Worm (Caenorhabditis elegans) whole organism, L4/young adult: ENCODE measurements around the gene cyp-33C2.

Experiments used
- dao-5 ChIP-seq: sonication (generic microtip); optimal IDR thresholded peaks from 2 replicates; lab custom pipeline; 2016; ENCODE audit warnings: missing genotype, missing genetic modification characterization, moderate library complexity, missing compliant biosample characterization
- him-1 ChIP-seq: sonication (generic microtip); optimal IDR thresholded peaks from 2 replicates; lab custom pipeline; 2016; ENCODE audit warnings: missing genotype, missing genetic modification reagents, missing genetic modification characterization, missing compliant biosample characterization

DNA sequence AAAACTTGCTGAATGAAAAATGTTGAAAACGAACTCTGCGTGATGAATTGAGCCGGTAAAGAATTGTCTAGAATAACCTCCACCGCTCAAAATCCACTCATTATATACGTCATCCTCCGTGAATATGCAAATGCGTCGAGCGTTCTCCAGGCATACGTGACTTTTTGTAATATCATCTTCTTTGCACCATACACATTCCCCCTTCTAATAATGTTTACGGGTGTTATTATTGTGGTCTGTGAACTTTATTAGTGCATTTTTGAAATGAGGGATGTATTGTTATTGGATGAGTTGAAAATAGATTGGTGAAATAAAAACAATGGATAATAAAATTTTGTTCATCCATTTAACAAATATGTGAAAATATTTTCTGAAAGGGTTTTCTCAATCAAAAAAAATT, 43.4 kb upstream of the cyp-33C2 start, which contains the start of gene F22F7.7:
- TF ChIP-seq him-1 (tag; lab: Kevin White, UChicago) (no peak), dao-5 (tag; lab: Kevin White, UChicago) (no peak)
